Fruit fly (Drosophila melanogaster) whole organism, embryonic: Measurements from ENCODE around the gene gogo.
A peak's percentile ranks its signal among the peaks of the same experiment; 100 is the strongest.

Experiments used
- Abd-B ChIP-seq: fragments of 200-800 bp; sonication (Bioruptor generic); optimal IDR thresholded peaks from 2 replicates; lab custom pipeline; 2018; ENCODE audit warnings: missing biosample characterization, mild to moderate bottlenecking, missing genetic modification characterization, moderate library complexity
- BEAF-32 ChIP-seq: fragments of 200-800 bp; sonication (Bioruptor generic); optimal IDR thresholded peaks from 3 replicates; lab custom pipeline; 2017; ENCODE audit warnings: missing biosample characterization, missing genetic modification characterization, mild to moderate bottlenecking, moderate library complexity, missing genetic modification reagents
- CG11093 ChIP-seq: fragments of 200-800 bp; sonication (Bioruptor generic); IDR thresholded peaks from 3 replicates; pipeline ENCODE4 v1.3.6; 2022; ENCODE audit warnings: missing biosample characterization, missing genetic modification characterization
- CG12659 ChIP-seq: fragments of 200-800 bp; sonication (Bioruptor generic); optimal IDR thresholded peaks from 3 replicates; lab custom pipeline; 2017; ENCODE audit warnings: mild to moderate bottlenecking, missing biosample characterization, missing genetic modification reagents, missing genetic modification characterization
- CG14710 ChIP-seq: fragments of 200-800 bp; sonication (Bioruptor generic); optimal IDR thresholded peaks from 3 replicates; lab custom pipeline; 2019; ENCODE audit warnings: missing biosample characterization, mild to moderate bottlenecking, missing genetic modification characterization, moderate library complexity
- CG14860 ChIP-seq: fragments of 200-800 bp; sonication (Bioruptor generic); IDR thresholded peaks from 3 replicates; pipeline ENCODE4 v1.3.6; 2022; ENCODE audit warnings: missing biosample characterization, missing genetic modification characterization; ENCODE audit not compliant: partially characterized antibody
- CG15514 ChIP-seq: fragments of 200-800 bp; sonication (Bioruptor generic); optimal IDR thresholded peaks from 3 replicates; lab custom pipeline; 2017; ENCODE audit warnings: missing biosample characterization, missing genetic modification characterization, mild to moderate bottlenecking, moderate library complexity, missing genetic modification reagents
- CG16813 ChIP-seq: fragments of 200-800 bp; sonication (Bioruptor generic); IDR thresholded peaks from 3 replicates; pipeline ENCODE4 v1.3.6; 2022; ENCODE audit warnings: missing biosample characterization, missing genetic modification characterization; ENCODE audit not compliant: partially characterized antibody
- CG17612 ChIP-seq: fragments of 200-800 bp; sonication (Bioruptor generic); IDR thresholded peaks from 2 replicates; pipeline ENCODE4 v1.3.6; 2022; ENCODE audit warnings: missing biosample characterization, missing genetic modification characterization
- CG18619 ChIP-seq: fragments of 200-800 bp; sonication (Bioruptor generic); optimal IDR thresholded peaks from 3 replicates; lab custom pipeline; 2017; ENCODE audit warnings: missing biosample characterization, mild to moderate bottlenecking, missing genetic modification characterization
- CG32772 ChIP-seq: fragments of 200-800 bp; sonication (Bioruptor generic); IDR thresholded peaks from 2 replicates; pipeline ENCODE4 v1.3.6; 2022; ENCODE audit warnings: missing biosample characterization, missing genetic modification characterization
- CG3407 ChIP-seq: fragments of 200-800 bp; sonication (Bioruptor generic); optimal IDR thresholded peaks from 2 replicates; lab custom pipeline; 2018; ENCODE audit warnings: missing biosample characterization, mild to moderate bottlenecking, missing genetic modification characterization
- CG42726 ChIP-seq: fragments of 200-800 bp; sonication (Bioruptor generic); IDR thresholded peaks from 2 replicates; pipeline ENCODE4 v1.3.6; 2022; ENCODE audit warnings: missing biosample characterization, missing genetic modification characterization; ENCODE audit not compliant: partially characterized antibody
- CG7786 ChIP-seq: fragments of 200-800 bp; sonication (Bioruptor generic); optimal IDR thresholded peaks from 2 replicates; lab custom pipeline; 2016; ENCODE audit warnings: missing biosample characterization, missing genetic modification characterization
- CG8281 ChIP-seq: fragments of 200-800 bp; sonication (Bioruptor generic); optimal IDR thresholded peaks from 2 replicates; lab custom pipeline; 2018; ENCODE audit warnings: missing biosample characterization, mild to moderate bottlenecking, missing genetic modification characterization, moderate library complexity
- CG8924 ChIP-seq: fragments of 200-800 bp; optimal IDR thresholded peaks from 3 replicates; lab custom pipeline; 2019; ENCODE audit warnings: missing biosample characterization, mild to moderate bottlenecking, missing genetic modification characterization, moderate library complexity
- CG9876 ChIP-seq: fragments of 200-800 bp; sonication (Bioruptor generic); optimal IDR thresholded peaks from 2 replicates; lab custom pipeline; 2016; ENCODE audit warnings: missing biosample characterization, missing genetic modification characterization
- Dp ChIP-seq: fragments of 200-800 bp; sonication (Bioruptor generic); optimal IDR thresholded peaks from 2 replicates; lab custom pipeline; 2018; ENCODE audit warnings: missing biosample characterization, mild to moderate bottlenecking, missing genetic modification characterization, moderate library complexity
- Dref ChIP-seq: fragments of 200-800 bp; sonication (Bioruptor generic); IDR thresholded peaks from 2 replicates; pipeline ENCODE4 v1.3.6; 2022; ENCODE audit warnings: missing biosample characterization, missing genetic modification characterization
- Hr51 ChIP-seq, 2 experiments: fragments of 200-800 bp; sonication (Bioruptor generic); optimal IDR thresholded peaks; 2 replicates in 1 of 2; 3 replicates in 1 of 2; lab custom pipeline; 2016 to 2018; ENCODE audit warnings: missing biosample characterization in 2 of 2, missing genetic modification characterization in 2 of 2, mild to moderate bottlenecking in 1 of 2, moderate library complexity in 1 of 2
- MESR4 ChIP-seq: fragments of 200-800 bp; sonication (Bioruptor generic); optimal IDR thresholded peaks from 2 replicates; lab custom pipeline; 2018; ENCODE audit warnings: missing biosample characterization, mild to moderate bottlenecking, missing genetic modification characterization, moderate library complexity
- Meics ChIP-seq: fragments of 200-800 bp; sonication (Bioruptor generic); optimal IDR thresholded peaks from 2 replicates; lab custom pipeline; 2017; ENCODE audit warnings: missing biosample characterization, mild to moderate bottlenecking, missing genetic modification characterization
- Mes4 ChIP-seq: fragments of 200-800 bp; sonication (Bioruptor generic); optimal IDR thresholded peaks from 2 replicates; lab custom pipeline; 2016; ENCODE audit warnings: missing biosample characterization, missing genetic modification characterization
- Nf-YB ChIP-seq: fragments of 200-800 bp; sonication (Bioruptor generic); optimal IDR thresholded peaks from 3 replicates; lab custom pipeline; 2019; ENCODE audit warnings: missing biosample characterization, mild to moderate bottlenecking, missing genetic modification characterization, moderate library complexity
- Oli ChIP-seq: fragments of 200-800 bp; sonication (Bioruptor generic); optimal IDR thresholded peaks from 2 replicates; lab custom pipeline; 2018; ENCODE audit warnings: missing biosample characterization, mild to moderate bottlenecking, missing genetic modification characterization, moderate library complexity
- PHDP ChIP-seq: fragments of 200-800 bp; sonication (Bioruptor generic); optimal IDR thresholded peaks from 3 replicates; lab custom pipeline; 2018; ENCODE audit warnings: missing biosample characterization, mild to moderate bottlenecking, missing genetic modification characterization, moderate library complexity
- Pdp1 ChIP-seq, 2 experiments: fragments of 200-800 bp; sonication (Bioruptor generic); optimal IDR thresholded peaks; 3 replicates each; lab custom pipeline; 2016; ENCODE audit warnings: missing biosample characterization in 2 of 2, missing genetic modification characterization in 2 of 2, mild to moderate bottlenecking in 1 of 2, moderate library complexity in 1 of 2
- Ptx1 ChIP-seq: fragments of 200-800 bp; sonication (Bioruptor generic); IDR thresholded peaks from 2 replicates; pipeline ENCODE4 v1.3.6; 2022; ENCODE audit warnings: missing biosample characterization, missing genetic modification characterization
- Spps ChIP-seq: fragments of 200-800 bp; sonication (Bioruptor generic); optimal IDR thresholded peaks from 2 replicates; lab custom pipeline; 2018; ENCODE audit warnings: missing biosample characterization, mild to moderate bottlenecking, missing genetic modification characterization
- Ssrp ChIP-seq: fragments of 200-800 bp; sonication (Bioruptor generic); optimal IDR thresholded peaks from 2 replicates; lab custom pipeline; 2018; ENCODE audit warnings: missing biosample characterization, mild to moderate bottlenecking, missing genetic modification characterization, moderate library complexity
- cwo ChIP-seq: fragments of 200-800 bp; sonication (Bioruptor generic); optimal IDR thresholded peaks from 3 replicates; lab custom pipeline; 2017; ENCODE audit warnings: missing biosample characterization, missing genetic modification characterization, mild to moderate bottlenecking, moderate library complexity, missing genetic modification reagents
- da ChIP-seq: fragments of 200-800 bp; sonication (Bioruptor generic); optimal IDR thresholded peaks from 2 replicates; lab custom pipeline; 2016; ENCODE audit warnings: missing biosample characterization, missing genetic modification characterization
- disco-r ChIP-seq: fragments of 200-800 bp; sonication (Bioruptor generic); optimal IDR thresholded peaks from 2 replicates; lab custom pipeline; 2016; ENCODE audit warnings: missing biosample characterization, missing genetic modification characterization
- dysf ChIP-seq: fragments of 200-800 bp; sonication (Bioruptor generic); IDR thresholded peaks from 3 replicates; pipeline ENCODE4 v1.3.6; 2022; ENCODE audit warnings: missing biosample characterization, missing genetic modification characterization
- gcm ChIP-seq: fragments of 200-800 bp; sonication (Bioruptor generic); optimal IDR thresholded peaks from 2 replicates; lab custom pipeline; 2019; ENCODE audit warnings: missing biosample characterization, mild to moderate bottlenecking, missing genetic modification characterization, moderate library complexity
- knrl ChIP-seq: fragments of 200-800 bp; sonication (Bioruptor generic); IDR thresholded peaks from 3 replicates; pipeline ENCODE4 v1.3.6; 2022; ENCODE audit warnings: missing biosample characterization, missing genetic modification characterization; ENCODE audit not compliant: partially characterized antibody
- oc ChIP-seq: fragments of 200-800 bp; sonication (Bioruptor generic); optimal IDR thresholded peaks from 2 replicates; lab custom pipeline; 2018; ENCODE audit warnings: missing biosample characterization, mild to moderate bottlenecking, missing genetic modification characterization, moderate library complexity
- otp ChIP-seq: fragments of 200-800 bp; sonication (Bioruptor generic); IDR thresholded peaks from 3 replicates; pipeline ENCODE4, ENCODE4 v1.3.6; 2022; ENCODE audit warnings: missing biosample characterization, missing genetic modification characterization
- pb ChIP-seq: fragments of 200-800 bp; sonication (Bioruptor generic); optimal IDR thresholded peaks from 3 replicates; lab custom pipeline; 2016; ENCODE audit warnings: missing biosample characterization, missing genetic modification characterization
- pho ChIP-seq: fragments of 200-800 bp; sonication (Bioruptor generic); optimal IDR thresholded peaks from 2 replicates; lab custom pipeline; 2016; ENCODE audit warnings: missing biosample characterization, missing genetic modification characterization
- scrt ChIP-seq: fragments of 200-800 bp; sonication (Bioruptor generic); optimal IDR thresholded peaks from 2 replicates; lab custom pipeline; 2018; ENCODE audit warnings: missing biosample characterization, mild to moderate bottlenecking, missing genetic modification characterization, moderate library complexity
- sd ChIP-seq: fragments of 200-800 bp; sonication (Bioruptor generic); optimal IDR thresholded peaks from 3 replicates; lab custom pipeline; 2018; ENCODE audit warnings: missing biosample characterization, mild to moderate bottlenecking, missing genetic modification characterization, moderate library complexity
- shn ChIP-seq: fragments of 200-800 bp; sonication (Bioruptor generic); optimal IDR thresholded peaks from 3 replicates; lab custom pipeline; 2016; ENCODE audit warnings: missing biosample characterization, missing genetic modification characterization
- sna ChIP-seq: fragments of 200-800 bp; sonication (Bioruptor generic); IDR thresholded peaks from 2 replicates; pipeline ENCODE4 v1.3.6; 2022; ENCODE audit warnings: missing biosample characterization, missing genetic modification characterization; ENCODE audit not compliant: partially characterized antibody
- stwl ChIP-seq: fragments of 200-800 bp; sonication (Bioruptor generic); optimal IDR thresholded peaks from 3 replicates; lab custom pipeline; 2018; ENCODE audit warnings: missing biosample characterization, mild to moderate bottlenecking, missing genetic modification characterization, moderate library complexity
- tap ChIP-seq: fragments of 200-800 bp; optimal IDR thresholded peaks from 3 replicates; lab custom pipeline; 2019; ENCODE audit warnings: missing biosample characterization, mild to moderate bottlenecking, missing genetic modification characterization, moderate library complexity
- tin ChIP-seq: fragments of 200-800 bp; sonication (Bioruptor generic); optimal IDR thresholded peaks from 3 replicates; lab custom pipeline; 2016; ENCODE audit warnings: missing biosample characterization, missing genetic modification characterization
- trem ChIP-seq: fragments of 200-800 bp; optimal IDR thresholded peaks from 3 replicates; lab custom pipeline; 2019; ENCODE audit warnings: missing biosample characterization, mild to moderate bottlenecking, missing genetic modification characterization, moderate library complexity
- yki ChIP-seq: fragments of >200 bp; optimal IDR thresholded peaks from 3 replicates; lab custom pipeline; 2018
- zen2 ChIP-seq: fragments of 200-800 bp; sonication (Bioruptor generic); IDR thresholded peaks from 3 replicates; pipeline ENCODE4 v1.3.6; 2022; ENCODE audit warnings: missing biosample characterization, missing genetic modification characterization; ENCODE audit not compliant: partially characterized antibody

The gogo gene

DNA sequence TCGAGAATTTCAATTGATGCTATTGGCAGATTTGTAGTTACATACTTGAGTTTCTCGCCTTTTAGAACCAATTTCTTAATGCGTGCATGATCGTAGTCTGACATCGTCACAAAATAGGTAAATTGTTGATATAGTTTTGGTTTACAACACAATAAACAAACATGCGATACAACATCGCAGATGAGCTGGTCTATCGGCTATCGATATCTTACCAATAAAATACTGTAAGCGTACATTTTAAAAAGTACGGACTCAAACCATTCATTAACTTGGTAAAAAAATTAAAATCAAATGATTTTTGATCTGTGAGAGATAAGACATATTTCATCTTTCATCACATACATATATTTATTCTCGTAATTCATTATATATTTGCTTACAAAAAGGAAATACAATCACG lies 1.9 kb upstream of the gogo start, which contains the start of gene FRG1 (continued):
- TF ChIP-seq CG11093 (GFP tag; lab: Robert Waterston, UW) (no peak), scrt (GFP tag; lab: Kevin White, UChicago) (no peak), Ssrp (tag; lab: Kevin White, UChicago) (no peak), Mes4 (GFP tag; lab: Kevin White, UChicago) (no peak), CG15514 (GFP tag; lab: Kevin White, UChicago) (peak; percentile 31), yki (no peak), Abd-B (no peak), oc (tag; lab: Kevin White, UChicago) (no peak), Ptx1 (GFP tag; lab: Robert Waterston, UW) (no peak), PHDP (tag; lab: Kevin White, UChicago) (no peak), Oli (tag; lab: Kevin White, UChicago) (no peak), CG32772 (GFP tag; lab: Robert Waterston, UW) (no peak), CG16813 (GFP tag; lab: Robert Waterston, UW) (peak; percentile 70), disco-r (GFP tag; lab: Kevin White, UChicago) (no peak), CG14710 (tag; lab: Kevin White, UChicago) (peak; percentile 38), Dref (GFP tag; lab: Robert Waterston, UW) (peak; percentile 81), knrl (GFP tag; lab: Robert Waterston, UW) (peak; percentile 64; the same call in 2 of the 3 replicates), CG42726 (GFP tag; lab: Robert Waterston, UW) (no peak; the same call in 1 of the 2 replicates), Hr51 (GFP tag; optimal IDR thresholded peaks at IDR 0.05; lab: Kevin White, UChicago) (peak in 1 of 2 experiments; percentile 62), sd (tag; lab: Kevin White, UChicago) (no peak), CG18619 (no peak), tin (GFP tag; lab: Kevin White, UChicago) (no peak), Spps (tag; lab: Kevin White, UChicago) (no peak), CG3407 (GFP tag; lab: Kevin White, UChicago) (no peak), Nf-YB (no peak), tap (tag; lab: Kevin White, UChicago) (no peak), Meics (GFP tag; lab: Kevin White, UChicago) (no peak), otp (GFP tag; lab: Robert Waterston, UW) (no peak), stwl (tag; lab: Kevin White, UChicago) (peak; percentile 84), BEAF-32 (GFP tag; lab: Kevin White, UChicago) (peak; percentile 78), MESR4 (GFP tag; lab: Kevin White, UChicago) (peak; percentile 49), gcm (GFP tag; lab: Kevin White, UChicago) (no peak), CG8924 (tag; lab: Kevin White, UChicago) (peak; percentile 35), CG9876 (GFP tag; lab: Kevin White, UChicago) (no peak), pho (GFP tag; lab: Kevin White, UChicago) (no peak), trem (tag; lab: Kevin White, UChicago) (peak; percentile 43), cwo (GFP tag; lab: Kevin White, UChicago) (no peak), CG17612 (GFP tag; lab: Robert Waterston, UW) (no peak), shn (no peak), zen2 (GFP tag; lab: Robert Waterston, UW) (peak; percentile 47; the same call in 2 of the 3 replicates), CG8281 (no peak), da (GFP tag; lab: Kevin White, UChicago) (no peak), CG7786 (GFP tag; lab: Kevin White, UChicago) (no peak), pb (GFP tag; lab: Kevin White, UChicago) (no peak), Pdp1 (GFP tag; optimal IDR thresholded peaks at IDR 0.05; lab: Kevin White, UChicago) (no peak), CG12659 (GFP tag; lab: Kevin White, UChicago) (peak; percentile 31), dysf (GFP tag; lab: Robert Waterston, UW) (no peak), sna (peak; percentile 61; the same call in 1 of the 2 replicates), Dp (GFP tag; lab: Kevin White, UChicago) (peak; percentile 58), CG14860 (GFP tag; lab: Robert Waterston, UW) (peak; percentile 77)
